Fruit fly (Drosophila melanogaster) S2 (cell line): ENCODE measurements around the gene RpL3.

ENCODE experiments used
- CG8478 ChIP-seq: fragments of >200 bp; optimal IDR thresholded peaks from 2 replicates; lab custom pipeline; 2018
- CTCF ChIP-seq, 2 experiments: fragments of >200 bp; optimal IDR thresholded peaks; 2 replicates each; lab custom pipeline; 2018

dm6 chr3R:11231705-11232261 is 10.1 kb downstream of the RpL3 start, which contains the start of the genes CG17187 and Dph3:
- TF ChIP-seq CTCF (optimal IDR thresholded peaks at IDR 0.05; lab: Kevin White, UChicago) = no peak
- TF ChIP-seq CG8478 (lab: Kevin White, UChicago) = no peak
